Worm (Caenorhabditis elegans) whole organism, L2 larva: Measurements from ENCODE around the gene usip-1.

Experiments
- F13H6.1 ChIP-seq: sonication (generic microtip); optimal IDR thresholded peaks from 2 replicates; lab custom pipeline; 2016; ENCODE audit warnings: missing genetic modification characterization, missing compliant biosample characterization
- ZK546.5 ChIP-seq: sonication (generic microtip); optimal IDR thresholded peaks from 2 replicates; lab custom pipeline; 2017; ENCODE audit warnings: missing biosample characterization, missing genetic modification characterization
- elt-3 ChIP-seq: sonication (generic microtip); optimal IDR thresholded peaks from 2 replicates; lab custom pipeline; 2017; ENCODE audit warnings: missing biosample characterization, missing genetic modification characterization
- fos-1 ChIP-seq: fragments of 150-350 bp; optimal IDR thresholded peaks from 2 replicates; lab custom pipeline; 2014; ENCODE audit warnings: missing biosample characterization, missing genetic modification characterization
- lin-13 ChIP-seq: fragments of 150-350 bp; optimal IDR thresholded peaks from 2 replicates; lab custom pipeline; 2014; ENCODE audit warnings: missing biosample characterization, missing genetic modification reagents, missing genetic modification characterization
- nhr-11 ChIP-seq: fragments of 150-350 bp; optimal IDR thresholded peaks from 2 replicates; lab custom pipeline; 2014; ENCODE audit warnings: missing biosample characterization, missing genetic modification characterization
- nhr-12 ChIP-seq: fragments of 150-350 bp; optimal IDR thresholded peaks from 2 replicates; lab custom pipeline; 2014; ENCODE audit warnings: missing biosample characterization, missing genetic modification characterization
- nhr-237 ChIP-seq: fragments of 150-350 bp; optimal IDR thresholded peaks from 2 replicates; lab custom pipeline; 2014; ENCODE audit warnings: missing biosample characterization, missing genetic modification characterization
- unc-39 ChIP-seq: fragments of 150-350 bp; optimal IDR thresholded peaks from 2 replicates; lab custom pipeline; 2014; ENCODE audit warnings: missing biosample characterization, missing genetic modification characterization

ce11 chrV:12198545-12198944 lies 14.6 kb upstream of the usip-1 start, which contains the start of gene lon-3:
- no peak for TF ChIP-seq nhr-237
- no peak for TF ChIP-seq lin-13 (GFP tag; lab: Kevin White, UChicago)
- TF ChIP-seq nhr-12, result no peak
- no peak for TF ChIP-seq unc-39
- TF ChIP-seq F13H6.1 (tag; lab: Kevin White, UChicago), result no peak
- no peak for TF ChIP-seq ZK546.5 (tag; lab: Kevin White, UChicago)
- TF ChIP-seq nhr-11 (tag; lab: Kevin White, UChicago), result no peak
- TF ChIP-seq fos-1 (tag; lab: Kevin White, UChicago), result no peak
- TF ChIP-seq elt-3 (tag; lab: Kevin White, UChicago), result no peak
